Worm (Caenorhabditis elegans): ENCODE data around the gene dnj-16.
A peak's percentile ranks its signal among the peaks of the same experiment; 100 is the strongest.

dnj-16 gene

DNA sequence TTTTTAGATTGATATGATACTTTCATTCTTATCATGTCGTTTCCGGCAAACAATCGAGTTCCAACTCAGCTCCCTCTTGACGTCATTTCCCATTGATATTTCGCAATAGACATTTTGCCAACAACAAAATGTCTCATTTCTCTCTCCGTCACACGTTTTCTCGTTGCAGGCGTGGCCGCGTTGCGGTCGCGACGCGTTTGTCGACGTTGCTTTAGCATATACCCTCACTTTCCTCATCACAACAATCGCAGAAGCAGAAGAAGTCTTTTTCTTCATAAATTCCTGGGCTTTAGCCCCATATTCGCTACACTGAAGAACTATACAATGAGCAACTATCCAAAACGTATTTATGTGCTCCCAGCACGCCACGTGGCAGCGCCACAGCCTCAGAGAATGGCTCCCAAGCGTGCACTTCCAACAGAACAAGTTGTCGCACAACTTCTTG lies 2.7 kb downstream of the dnj-16 start, which contains the start of gene xbp-1 (continued):
- TF ChIP-seq zfp-3 (GFP tag; conservative IDR thresholded peaks at IDR 0.05), result peak; percentile 84
- peak; percentile 39 for TF ChIP-seq set-16 (GFP tag; IDR thresholded peaks at IDR 0.05)
- TF ChIP-seq dve-1 (tag; optimal IDR thresholded peaks at IDR 0.05; ENCODE audit: insufficient read depth), result peak; percentile 99
- peak; percentile 91 for TF ChIP-seq nhr-77 (tag; optimal IDR thresholded peaks at IDR 0.05)
- peak; percentile 65 for TF ChIP-seq egl-43 (GFP tag; IDR thresholded peaks at IDR 0.05)
- TF ChIP-seq T26A8.4 (GFP tag; IDR thresholded peaks at IDR 0.05), result peak; percentile 58
- TF ChIP-seq hif-1 (tag; optimal IDR thresholded peaks at IDR 0.05), result peak; percentile 51 to 87
- TF ChIP-seq duxl-1 (tag; optimal IDR thresholded peaks at IDR 0.05; ENCODE audit: poor library complexity), result peak; percentile 4
- TF ChIP-seq zfp-2 (tag; optimal IDR thresholded peaks at IDR 0.05), result peak; percentile 49
- TF ChIP-seq hmg-1.1 (GFP tag; IDR thresholded peaks at IDR 0.05), result peak; percentile 75
- no peak for TF ChIP-seq Y5F2A.4 (GFP tag; optimal IDR thresholded peaks at IDR 0.05)
- peak; percentile 50 for TF ChIP-seq sdz-12 (GFP tag; optimal IDR thresholded peaks at IDR 0.05)
- no peak for TF ChIP-seq daf-12 (tag; optimal IDR thresholded peaks at IDR 0.05)
- peak; percentile 99 for TF ChIP-seq lin-1 (GFP tag; IDR thresholded peaks at IDR 0.05)
- peak; percentile 74 to 93 for TF ChIP-seq mdl-1 (tag; optimal IDR thresholded peaks at IDR 0.05)
- TF ChIP-seq ctbp-1 (GFP tag; IDR thresholded peaks at IDR 0.05), result peak; percentile 75; the same call in 1 of the 2 replicates
- no peak for TF ChIP-seq ceh-62 (tag; optimal IDR thresholded peaks at IDR 0.05)
- TF ChIP-seq zip-11 (GFP tag; IDR thresholded peaks at IDR 0.05), result no peak
- peak; percentile 98 for TF ChIP-seq hlh-11 (tag; optimal IDR thresholded peaks at IDR 0.05)
- no peak for TF ChIP-seq fos-1 (tag; optimal IDR thresholded peaks at IDR 0.05)
- peak; percentile 88 for TF ChIP-seq T20F7.1 (GFP tag; optimal IDR thresholded peaks at IDR 0.05)
- peak; percentile 74 for TF ChIP-seq ztf-7 (tag; optimal IDR thresholded peaks at IDR 0.05)
- TF ChIP-seq skn-1 (tag; optimal IDR thresholded peaks at IDR 0.05), result no peak
- no peak for TF ChIP-seq snpc-4 (tag; optimal IDR thresholded peaks at IDR 0.05)
- TF ChIP-seq lim-7 (GFP tag; IDR thresholded peaks at IDR 0.05), result no peak
- no peak for TF ChIP-seq arid-1 (GFP tag; conservative IDR thresholded peaks at IDR 0.05)
- peak; percentile 79 for TF ChIP-seq nhr-41 (GFP tag; IDR thresholded peaks at IDR 0.05)
- peak; percentile 77 for TF ChIP-seq ceh-20 (GFP tag; IDR thresholded peaks at IDR 0.05)
- peak; percentile 96 for TF ChIP-seq nhr-11 (tag; optimal IDR thresholded peaks at IDR 0.05)
- no peak for TF ChIP-seq cey-2 (tag; optimal IDR thresholded peaks at IDR 0.05; ENCODE audit: borderline replicate concordance, insufficient read depth)
- no peak for TF ChIP-seq zag-1 (tag; optimal IDR thresholded peaks at IDR 0.05)
- TF ChIP-seq nhr-25 (tag; optimal IDR thresholded peaks at IDR 0.05; ENCODE audit: borderline replicate concordance, insufficient read depth), result peak; percentile 78
- TF ChIP-seq aly-2 (tag; optimal IDR thresholded peaks at IDR 0.05), result no peak
- peak; percentile 76 for TF ChIP-seq fkh-10 (GFP tag; optimal IDR thresholded peaks at IDR 0.05)
- peak; percentile 51; the same call in 1 of the 2 replicates for TF ChIP-seq Y75B8A.6 (GFP tag; IDR thresholded peaks at IDR 0.05)
- no peak for TF ChIP-seq nhr-111 (GFP tag; optimal IDR thresholded peaks at IDR 0.05)
- TF ChIP-seq mxl-2 (GFP tag; conservative IDR thresholded peaks at IDR 0.05), result 0 out of 2 replicates have a peak, but pooled peaks have one; percentile 17
- TF ChIP-seq attf-4 (tag; optimal IDR thresholded peaks at IDR 0.05), result no peak
- peak; percentile 92 for TF ChIP-seq nhr-28 (tag; optimal IDR thresholded peaks at IDR 0.05)
- no peak for TF ChIP-seq gei-8 (GFP tag; optimal IDR thresholded peaks at IDR 0.05)
- no peak for TF ChIP-seq lin-39 (tag; optimal IDR thresholded peaks at IDR 0.05)
- TF ChIP-seq egl-27 (tag; optimal IDR thresholded peaks at IDR 0.05), result peak; percentile 5
- peak; percentile 79 for TF ChIP-seq dpl-1 (GFP tag; optimal IDR thresholded peaks at IDR 0.05)
- TF ChIP-seq F44E2.7 (GFP tag; IDR thresholded peaks at IDR 0.05), result no peak
- TF ChIP-seq jun-1 (tag; optimal IDR thresholded peaks at IDR 0.05), result peak; percentile 93
- TF ChIP-seq daf-8 (GFP tag; IDR thresholded peaks at IDR 0.05), result no peak
- TF ChIP-seq lin-29 (GFP tag; IDR thresholded peaks at IDR 0.05), result no peak
- TF ChIP-seq php-3 (GFP tag; IDR thresholded peaks at IDR 0.05), result peak; percentile 85
- peak in 1 of 2 experiments; percentile 86 for TF ChIP-seq unc-62 (GFP tag; optimal IDR thresholded peaks at IDR 0.05 in 1 of 2)
- no peak for TF ChIP-seq unc-62 (tag; optimal IDR thresholded peaks at IDR 0.05)
- TF ChIP-seq ceh-44 (GFP tag; IDR thresholded peaks at IDR 0.05), result no peak
